Worm (Caenorhabditis elegans): ENCODE data around the gene tbx-31.

ce11 chrX:1664925-1665324 is 9.0 kb downstream of the tbx-31 start, which contains the start of gene R09H3.2:
- TF ChIP-seq him-1 (tag; optimal IDR thresholded peaks at IDR 0.05) = no peak
- TF ChIP-seq W03F9.2 (tag; optimal IDR thresholded peaks at IDR 0.05) = no peak
- no peak for TF ChIP-seq dao-5 (tag; optimal IDR thresholded peaks at IDR 0.05)

Data from whole organism, L4/young adult.